Fruit fly (Drosophila melanogaster): ENCODE measurements around the gene CG7567.
A peak's percentile ranks its signal among the peaks of the same experiment; 100 is the strongest.

CG7567 gene

dm6 chr3R:29591481-29592138, 3.7 kb upstream of the CG7567 start, which contains the start of gene alph (continued):
- TF ChIP-seq CrebA (GFP tag; optimal IDR thresholded peaks at IDR 0.05; ENCODE audit: borderline replicate concordance) (no peak), ey (GFP tag; optimal IDR thresholded peaks at IDR 0.05) (no peak), dl (GFP tag; optimal IDR thresholded peaks at IDR 0.05; ENCODE audit: insufficient read depth in 1 of 2, partially characterized antibody in 2 of 2) (no peak), sv (GFP tag; optimal IDR thresholded peaks at IDR 0.05) (peak; percentile 31), dmrt93B (GFP tag; optimal IDR thresholded peaks at IDR 0.05) (no peak)

- no peak for TF ChIP-seq Jra (GFP tag; optimal IDR thresholded peaks at IDR 0.05)
- no peak for TF ChIP-seq Vsx2 (GFP tag; optimal IDR thresholded peaks at IDR 0.05; ENCODE audit: partially characterized antibody)
- no peak for TF ChIP-seq Hr83 (GFP tag; optimal IDR thresholded peaks at IDR 0.05; ENCODE audit: poor library complexity, severe bottlenecking)
- TF ChIP-seq pan (optimal IDR thresholded peaks at IDR 0.05), result no peak
Observed at dm6 chr3R:29590806-29591205, 2.9 kb upstream of the CG7567 start, which contains the start of gene CG31041. CG31041 (minus strand) TSS chr3R:29590906.

dm6 chr3R:29589662-29590061, 1.8 kb upstream of the CG7567 start, which contains the start of gene CG11470:
CG11470 (minus strand) TSS chr3R:29589762.
- TF ChIP-seq sv (GFP tag; optimal IDR thresholded peaks at IDR 0.05), result no peak
- TF ChIP-seq pan (optimal IDR thresholded peaks at IDR 0.05), result no peak
- TF ChIP-seq dsf (GFP tag; optimal IDR thresholded peaks at IDR 0.05; ENCODE audit: borderline replicate concordance), result no peak
- TF ChIP-seq CrebA (GFP tag; optimal IDR thresholded peaks at IDR 0.05; ENCODE audit: borderline replicate concordance), result no peak
- TF ChIP-seq lola (GFP tag; optimal IDR thresholded peaks at IDR 0.05), result no peak
- TF ChIP-seq dmrt93B (GFP tag; optimal IDR thresholded peaks at IDR 0.05), result no peak
- no peak for TF ChIP-seq Sp1 (GFP tag; optimal IDR thresholded peaks at IDR 0.05)
- no peak for TF ChIP-seq dl (GFP tag; optimal IDR thresholded peaks at IDR 0.05; ENCODE audit: insufficient read depth in 1 of 2, partially characterized antibody in 2 of 2)
- TF ChIP-seq tai (GFP tag; optimal IDR thresholded peaks at IDR 0.05), result no peak
- no peak for TF ChIP-seq h (GFP tag; optimal IDR thresholded peaks at IDR 0.05)
- TF ChIP-seq br (GFP tag; optimal IDR thresholded peaks at IDR 0.05), result no peak
- TF ChIP-seq woc (GFP tag; optimal IDR thresholded peaks at IDR 0.05), result no peak
- TF ChIP-seq sage (GFP tag; optimal IDR thresholded peaks at IDR 0.05), result no peak
- TF ChIP-seq CG32264 (GFP tag; optimal IDR thresholded peaks at IDR 0.05), result no peak
- no peak for TF ChIP-seq OdsH (GFP tag; optimal IDR thresholded peaks at IDR 0.05)
- no peak for TF ChIP-seq Dfd (GFP tag; optimal IDR thresholded peaks at IDR 0.05)
- TF ChIP-seq HLH106 (tag; optimal IDR thresholded peaks at IDR 0.05), result no peak
- TF ChIP-seq Hr83 (GFP tag; optimal IDR thresholded peaks at IDR 0.05; ENCODE audit: poor library complexity, severe bottlenecking), result no peak
- TF ChIP-seq Mio (GFP tag; optimal IDR thresholded peaks at IDR 0.05), result no peak

- no peak for TF ChIP-seq dl (GFP tag; optimal IDR thresholded peaks at IDR 0.05; ENCODE audit: insufficient read depth in 1 of 2, partially characterized antibody in 2 of 2)
- no peak for TF ChIP-seq CrebA (GFP tag; optimal IDR thresholded peaks at IDR 0.05; ENCODE audit: borderline replicate concordance)
- TF ChIP-seq Dfd (GFP tag; optimal IDR thresholded peaks at IDR 0.05), result no peak
- no peak for TF ChIP-seq sv (GFP tag; optimal IDR thresholded peaks at IDR 0.05)
- TF ChIP-seq lola (GFP tag; optimal IDR thresholded peaks at IDR 0.05), result no peak
- no peak for TF ChIP-seq pan (optimal IDR thresholded peaks at IDR 0.05)
- TF ChIP-seq Hr83 (GFP tag; optimal IDR thresholded peaks at IDR 0.05; ENCODE audit: poor library complexity, severe bottlenecking), result no peak
- no peak for TF ChIP-seq CG9705 (GFP tag; optimal IDR thresholded peaks at IDR 0.05)
- TF ChIP-seq ey (GFP tag; optimal IDR thresholded peaks at IDR 0.05), result no peak
- TF ChIP-seq Vsx2 (GFP tag; optimal IDR thresholded peaks at IDR 0.05; ENCODE audit: partially characterized antibody), result no peak
- TF ChIP-seq tai (GFP tag; optimal IDR thresholded peaks at IDR 0.05), result no peak
- no peak for TF ChIP-seq Hr78 (GFP tag; optimal IDR thresholded peaks at IDR 0.05)
Observed at dm6 chr3R:29586743-29587142, 1.2 kb downstream of the CG7567 start.

- peak; percentile 24 for TF ChIP-seq fru (GFP tag; optimal IDR thresholded peaks at IDR 0.05)
- TF ChIP-seq woc (GFP tag; optimal IDR thresholded peaks at IDR 0.05), result peak; percentile 12
- TF ChIP-seq h (GFP tag; optimal IDR thresholded peaks at IDR 0.05), result peak; percentile 36
- TF ChIP-seq br (GFP tag; optimal IDR thresholded peaks at IDR 0.05), result no peak
- TF ChIP-seq Rel (GFP tag; optimal IDR thresholded peaks at IDR 0.05), result no peak
- peak; percentile 12 for TF ChIP-seq Rel (tag; optimal IDR thresholded peaks at IDR 0.05)
- peak in 1 of 2 experiments; percentile 32 for TF ChIP-seq foxo (GFP tag; optimal IDR thresholded peaks at IDR 0.05)
- no peak for TF ChIP-seq brk (GFP tag; optimal IDR thresholded peaks at IDR 0.05)
Observed at dm6 chr3R:29585015-29585701, 2.7 kb downstream of the CG7567 start.
